Worm (Caenorhabditis elegans) whole organism, L3 larva: ENCODE results near the gene dnj-16.

Source experiments
- R02D3.7 ChIP-seq: fragments of 150-350 bp; optimal IDR thresholded peaks from 2 replicates; lab custom pipeline; 2014; ENCODE audit warnings: missing biosample characterization, missing genetic modification characterization
- ZK546.5 ChIP-seq: sonication (generic microtip); optimal IDR thresholded peaks from 2 replicates; lab custom pipeline; 2017; ENCODE audit warnings: missing biosample characterization, missing genetic modification characterization
- aly-2 ChIP-seq: fragments of 150-350 bp; optimal IDR thresholded peaks from 2 replicates; lab custom pipeline; 2014; ENCODE audit warnings: missing biosample characterization, missing genetic modification characterization
- ama-1 ChIP-seq: fragments of 150-350 bp; optimal IDR thresholded peaks from 2 replicates; lab custom pipeline; 2018
- ceh-16 ChIP-seq: sonication (generic microtip); optimal IDR thresholded peaks from 2 replicates; lab custom pipeline; 2017; ENCODE audit warnings: missing biosample characterization, missing genetic modification characterization
- ceh-28 ChIP-seq: fragments of 150-350 bp; optimal IDR thresholded peaks from 2 replicates; lab custom pipeline; 2014; ENCODE audit warnings: missing biosample characterization, missing genetic modification reagents, missing genetic modification characterization
- ceh-82 ChIP-seq: fragments of 150-350 bp; optimal IDR thresholded peaks from 2 replicates; lab custom pipeline; 2014; ENCODE audit warnings: missing biosample characterization, missing genetic modification characterization
- ceh-9 ChIP-seq: sonication (generic microtip); optimal IDR thresholded peaks from 2 replicates; lab custom pipeline; 2018; ENCODE audit warnings: missing biosample characterization, missing genetic modification characterization
- daf-12 ChIP-seq: fragments of 150-350 bp; optimal IDR thresholded peaks from 2 replicates; lab custom pipeline; 2014; ENCODE audit warnings: missing biosample characterization, missing genetic modification reagents, missing genetic modification characterization
- egl-27 ChIP-seq: sonication (generic microtip); optimal IDR thresholded peaks from 4 replicates; lab custom pipeline; 2017; ENCODE audit warnings: missing biosample characterization, missing genetic modification reagents, missing genetic modification characterization
- egl-5 ChIP-seq: fragments of 150-350 bp; optimal IDR thresholded peaks from 2 replicates; lab custom pipeline; 2017; ENCODE audit warnings: missing biosample characterization, missing genetic modification reagents, missing genetic modification characterization, inconsistent platforms
- elt-1 ChIP-seq: fragments of 150-350 bp; optimal IDR thresholded peaks from 2 replicates; lab custom pipeline; 2014; ENCODE audit warnings: missing biosample characterization, missing genetic modification characterization
- elt-2 ChIP-seq: sonication (generic microtip); optimal IDR thresholded peaks from 2 replicates; lab custom pipeline; 2016; ENCODE audit warnings: missing genetic modification reagents, mild to moderate bottlenecking, missing genetic modification characterization, missing compliant biosample characterization
- elt-3 ChIP-seq, 3 experiments: fragments of 150-350 bp in 1 of 3; sonication (generic microtip) in 2 of 3; optimal IDR thresholded peaks; 2 replicates in 2 of 3; 4 replicates in 1 of 3; lab custom pipeline; 2014 to 2017; ENCODE audit warnings: missing biosample characterization in 3 of 3, missing genetic modification characterization in 3 of 3
- eor-1 ChIP-seq, 2 experiments: fragments of 150-350 bp; optimal IDR thresholded peaks; 2 replicates each; lab custom pipeline; 2014 to 2018; ENCODE audit warnings: missing biosample characterization in 2 of 2, missing genetic modification characterization in 2 of 2
- fkh-10 ChIP-seq: sonication (generic microtip); optimal IDR thresholded peaks from 2 replicates; lab custom pipeline; 2017; ENCODE audit warnings: missing biosample characterization, missing genetic modification reagents, missing genetic modification characterization
- fkh-2 ChIP-seq: fragments of 150-350 bp; optimal IDR thresholded peaks from 2 replicates; lab custom pipeline; 2014; ENCODE audit warnings: missing biosample characterization, missing genetic modification reagents, missing genetic modification characterization
- fos-1 ChIP-seq: fragments of 150-350 bp; optimal IDR thresholded peaks from 2 replicates; lab custom pipeline; 2014; ENCODE audit warnings: missing biosample characterization, missing genetic modification characterization
- hmg-11 ChIP-seq: sonication (generic microtip); optimal IDR thresholded peaks from 2 replicates; lab custom pipeline; 2016; ENCODE audit warnings: missing genetic modification characterization, missing compliant biosample characterization
- jun-1 ChIP-seq: fragments of 150-350 bp; optimal IDR thresholded peaks from 2 replicates; lab custom pipeline; 2014; ENCODE audit warnings: missing biosample characterization, missing genetic modification reagents, missing genetic modification characterization
- lin-15B ChIP-seq: fragments of 150-350 bp; optimal IDR thresholded peaks from 2 replicates; lab custom pipeline; 2014; ENCODE audit warnings: missing biosample characterization, missing genetic modification characterization
- lin-39 ChIP-seq: fragments of 150-350 bp; optimal IDR thresholded peaks from 2 replicates; lab custom pipeline; 2018; ENCODE audit warnings: missing biosample characterization, missing genetic modification reagents, missing genetic modification characterization
- lsy-12 ChIP-seq: sonication (generic microtip); optimal IDR thresholded peaks from 2 replicates; lab custom pipeline; 2016; ENCODE audit warnings: mild to moderate bottlenecking, missing genetic modification characterization, missing compliant biosample characterization
- mdl-1 ChIP-seq: fragments of 150-350 bp; optimal IDR thresholded peaks from 2 replicates; lab custom pipeline; 2014; ENCODE audit warnings: missing biosample characterization, missing genetic modification characterization
- mml-1 ChIP-seq: fragments of 150-350 bp; sonication (generic microtip); optimal IDR thresholded peaks from 3 replicates; lab custom pipeline; 2014; ENCODE audit warnings: missing biosample characterization, missing genetic modification characterization
- nfya-1 ChIP-seq: sonication (generic microtip); optimal IDR thresholded peaks from 2 replicates; lab custom pipeline; 2017; ENCODE audit warnings: missing genetic modification characterization, mild to moderate bottlenecking, missing compliant biosample characterization, antibody characterized with exemption, moderate library complexity; ENCODE audit not compliant: insufficient read depth
- nhr-11 ChIP-seq: fragments of 150-350 bp; optimal IDR thresholded peaks from 2 replicates; lab custom pipeline; 2014; ENCODE audit warnings: missing biosample characterization, missing genetic modification characterization
- nhr-12 ChIP-seq: fragments of 150-350 bp; optimal IDR thresholded peaks from 2 replicates; lab custom pipeline; 2014; ENCODE audit warnings: missing biosample characterization, missing genetic modification characterization
- nhr-23 ChIP-seq: fragments of 150-350 bp; optimal IDR thresholded peaks from 2 replicates; lab custom pipeline; 2014; ENCODE audit warnings: missing biosample characterization, missing genetic modification reagents, missing genetic modification characterization
- nhr-237 ChIP-seq: fragments of 150-350 bp; optimal IDR thresholded peaks from 2 replicates; lab custom pipeline; 2014; ENCODE audit warnings: missing biosample characterization, missing genetic modification characterization
- nhr-25 ChIP-seq: sonication (generic microtip); optimal IDR thresholded peaks from 2 replicates; lab custom pipeline; 2017; ENCODE audit warnings: missing biosample characterization, missing genetic modification characterization
- nhr-28 ChIP-seq: fragments of 150-350 bp; optimal IDR thresholded peaks from 2 replicates; lab custom pipeline; 2014; ENCODE audit warnings: missing biosample characterization, missing genetic modification characterization
- nhr-43 ChIP-seq: sonication (generic microtip); optimal IDR thresholded peaks from 2 replicates; lab custom pipeline; 2016; ENCODE audit warnings: mild to moderate bottlenecking, missing genetic modification characterization, missing compliant biosample characterization; ENCODE audit not compliant: poor library complexity, severe bottlenecking
- nhr-67 ChIP-seq: fragments of 150-350 bp; optimal IDR thresholded peaks from 2 replicates; lab custom pipeline; 2014; ENCODE audit warnings: missing biosample characterization, missing genetic modification characterization
- nhr-76 ChIP-seq: fragments of 150-350 bp; sonication (generic microtip); optimal IDR thresholded peaks from 5 replicates; lab custom pipeline; 2014; ENCODE audit warnings: missing biosample characterization, missing genetic modification characterization
- nhr-77 ChIP-seq: fragments of 150-350 bp; optimal IDR thresholded peaks from 2 replicates; lab custom pipeline; 2014; ENCODE audit warnings: missing biosample characterization, missing genetic modification characterization
- pha-4 ChIP-seq: fragments of 150-350 bp; optimal IDR thresholded peaks from 2 replicates; lab custom pipeline; 2014; ENCODE audit warnings: missing biosample characterization, missing genetic modification reagents, missing genetic modification characterization
- pqm-1 ChIP-seq: fragments of 150-350 bp; optimal IDR thresholded peaks from 2 replicates; lab custom pipeline; 2017; ENCODE audit warnings: missing biosample characterization, missing genetic modification characterization, inconsistent platforms
- sea-2 ChIP-seq: fragments of 150-350 bp; sonication (generic microtip); optimal IDR thresholded peaks from 4 replicates; lab custom pipeline; 2014; ENCODE audit warnings: missing biosample characterization, missing genetic modification reagents, missing genetic modification characterization
- skn-1 ChIP-seq: fragments of 150-350 bp; optimal IDR thresholded peaks from 2 replicates; lab custom pipeline; 2014; ENCODE audit warnings: missing biosample characterization, missing genetic modification characterization
- snpc-4 ChIP-seq: fragments of 150-350 bp; optimal IDR thresholded peaks from 2 replicates; lab custom pipeline; 2014; ENCODE audit warnings: missing biosample characterization, missing genetic modification characterization
- tbx-2 ChIP-seq: sonication (generic microtip); optimal IDR thresholded peaks from 2 replicates; lab custom pipeline; 2016; ENCODE audit warnings: mild to moderate bottlenecking, missing genetic modification characterization, missing compliant biosample characterization
- unc-39 ChIP-seq: sonication (generic microtip); optimal IDR thresholded peaks from 4 replicates; lab custom pipeline; 2017; ENCODE audit warnings: missing biosample characterization, missing genetic modification characterization
- unc-62 ChIP-seq: fragments of 150-350 bp; sonication (generic microtip); optimal IDR thresholded peaks from 4 replicates; lab custom pipeline; 2014; ENCODE audit warnings: missing biosample characterization, missing genetic modification reagents, missing genetic modification characterization
- zag-1 ChIP-seq: fragments of 150-350 bp; optimal IDR thresholded peaks from 2 replicates; lab custom pipeline; 2014; ENCODE audit warnings: missing biosample characterization, missing genetic modification characterization
- ztf-11 ChIP-seq: fragments of 150-350 bp; optimal IDR thresholded peaks from 2 replicates; lab custom pipeline; 2014; ENCODE audit warnings: missing biosample characterization, missing genetic modification characterization
- ztf-4 ChIP-seq: fragments of 150-350 bp; optimal IDR thresholded peaks from 2 replicates; lab custom pipeline; 2014; ENCODE audit warnings: missing biosample characterization, missing genetic modification characterization

The dnj-16 gene

DNA sequence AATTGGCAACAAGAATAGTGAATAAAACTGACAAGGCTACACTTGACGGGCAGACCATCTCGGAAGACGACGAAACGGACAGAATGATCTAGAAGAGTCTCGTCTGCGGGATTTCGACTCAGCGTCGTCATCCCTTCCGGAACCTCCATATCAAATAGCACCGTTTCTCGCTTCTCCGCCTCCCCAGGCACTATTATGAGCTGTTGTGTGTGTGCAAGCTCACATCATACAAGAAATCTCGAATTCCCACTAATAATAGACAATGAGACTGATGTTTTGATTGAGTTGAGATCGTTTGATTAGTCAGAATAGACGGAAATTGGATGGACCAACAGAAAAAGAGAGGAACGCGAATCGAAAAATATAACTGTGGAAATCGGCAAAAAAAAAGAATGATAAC is 700 bp upstream of the dnj-16 start, which contains the start of gene spp-28:
spp-28 (minus strand) TSS at position 101 of the 400 bp plus-strand sequence.
- no peak for TF ChIP-seq fkh-2 (tag; lab: Kevin White, UChicago)
- no peak for TF ChIP-seq elt-3 (tag; optimal IDR thresholded peaks at IDR 0.05; lab: Kevin White, UChicago)
- TF ChIP-seq jun-1 (tag; lab: Kevin White, UChicago), result no peak

ce11 chrIII:4193659-4194103 is 2.7 kb downstream of the dnj-16 start, which contains the start of gene xbp-1:
Gene xbp-1, plus strand, starts transcription at chrIII:4193809.
- TF ChIP-seq zag-1 (tag; lab: Kevin White, UChicago) (no peak), pqm-1 (tag; lab: Kevin White, UChicago) (peak; percentile 97), jun-1 (tag; lab: Kevin White, UChicago) (peak; percentile 96), aly-2 (tag; lab: Kevin White, UChicago) (no peak), daf-12 (no peak), ztf-4 (tag; lab: Kevin White, UChicago) (no peak), nhr-28 (no peak), lsy-12 (tag; lab: Kevin White, UChicago) (peak; percentile 81), nhr-237 (tag; lab: Kevin White, UChicago) (no peak), ceh-16 (no peak), unc-62 (peak; percentile 30), ceh-9 (tag; lab: Kevin White, UChicago) (no peak), nhr-11 (peak; percentile 73), elt-2 (tag; lab: Kevin White, UChicago) (peak; percentile 98), elt-3 (tag; optimal IDR thresholded peaks at IDR 0.05; lab: Kevin White, UChicago) (peak in 2 of 3 experiments; percentile 35 to 41), mdl-1 (tag; lab: Kevin White, UChicago) (peak; percentile 55), ceh-28 (peak; percentile 75), mml-1 (tag; lab: Kevin White, UChicago) (no peak), fkh-2 (tag; lab: Kevin White, UChicago) (no peak), lin-39 (tag; lab: Kevin White, UChicago) (peak; percentile 94), nhr-76 (no peak), R02D3.7 (tag; lab: Kevin White, UChicago) (peak; percentile 64), egl-5 (peak; percentile 90), nfya-1 (tag; lab: Kevin White, UChicago) (peak; percentile 94), nhr-43 (peak; percentile 39), tbx-2 (peak; percentile 16), nhr-77 (tag; lab: Kevin White, UChicago) (no peak), lin-15B (peak; percentile 84), egl-27 (peak; percentile 86), ceh-82 (peak; percentile 45), nhr-25 (tag; lab: Kevin White, UChicago) (peak; percentile 94), ama-1 (peak; percentile 88), hmg-11 (tag; lab: Kevin White, UChicago) (peak; percentile 80), snpc-4 (tag; lab: Kevin White, UChicago) (peak; percentile 76), ZK546.5 (tag; lab: Kevin White, UChicago) (no peak), sea-2 (GFP tag; lab: Kevin White, UChicago) (peak; percentile 75), nhr-67 (tag; lab: Kevin White, UChicago) (no peak), fos-1 (tag; lab: Kevin White, UChicago) (peak; percentile 85), pha-4 (tag; lab: Kevin White, UChicago) (peak; percentile 95), nhr-12 (tag; lab: Kevin White, UChicago) (no peak), unc-39 (tag; lab: Kevin White, UChicago) (no peak), fkh-10 (GFP tag; lab: Kevin White, UChicago) (peak; percentile 66), ztf-11 (tag; lab: Kevin White, UChicago) (no peak), eor-1 (tag; optimal IDR thresholded peaks at IDR 0.05; lab: Kevin White, UChicago) (no peak), elt-1 (tag; lab: Kevin White, UChicago) (no peak), nhr-23 (tag; lab: Kevin White, UChicago) (peak; percentile 89), skn-1 (tag; lab: Kevin White, UChicago) (peak; percentile 88)
